Fruit fly (Drosophila melanogaster): ENCODE results near the gene atk.
A peak's percentile ranks its signal among the peaks of the same experiment; 100 is the strongest.

The atk gene

dm6 chr3L:20509121-20509934 lies 44.7 kb upstream of the atk start (continued):
- TF ChIP-seq Taf1 (GFP tag; IDR thresholded peaks at IDR 0.05), result no peak
- peak; percentile 70 for TF ChIP-seq CG4820 (GFP tag; optimal IDR thresholded peaks at IDR 0.05)
- TF ChIP-seq CG3995 (GFP tag; optimal IDR thresholded peaks at IDR 0.05), result peak; percentile 41
- TF ChIP-seq Hmr (GFP tag; optimal IDR thresholded peaks at IDR 0.05), result peak; percentile 88
- no peak for TF ChIP-seq CG8765 (GFP tag; IDR thresholded peaks at IDR 0.05)
- peak; percentile 64 for TF ChIP-seq Dip3 (GFP tag; optimal IDR thresholded peaks at IDR 0.05)
- TF ChIP-seq CG5245 (GFP tag; optimal IDR thresholded peaks at IDR 0.05), result peak; percentile 20
- peak; percentile 75 for TF ChIP-seq CG31441 (GFP tag; IDR thresholded peaks at IDR 0.05)
- TF ChIP-seq crol (GFP tag; IDR thresholded peaks at IDR 0.05), result peak; percentile 44; the same call in 1 of the 2 replicates
- peak in 1 of 2 experiments; percentile 73 for TF ChIP-seq Eip74EF (GFP tag; optimal IDR thresholded peaks at IDR 0.05)
- peak; percentile 39 for TF ChIP-seq tap (tag; optimal IDR thresholded peaks at IDR 0.05)
- TF ChIP-seq CG7357 (GFP tag; IDR thresholded peaks at IDR 0.05), result 0 out of 3 replicates have a peak, but pooled peaks have one; percentile 31
- TF ChIP-seq D19A (tag; optimal IDR thresholded peaks at IDR 0.05), result peak; percentile 100
- peak; percentile 81 for TF ChIP-seq PHDP (tag; optimal IDR thresholded peaks at IDR 0.05)
- TF ChIP-seq CG9797 (GFP tag; optimal IDR thresholded peaks at IDR 0.05), result no peak
- peak; percentile 35 for TF ChIP-seq CG12236 (GFP tag; optimal IDR thresholded peaks at IDR 0.05)
- TF ChIP-seq hbn (GFP tag; IDR thresholded peaks at IDR 0.05; ENCODE audit: partially characterized antibody), result no peak
- TF ChIP-seq CG30403 (GFP tag; optimal IDR thresholded peaks at IDR 0.05), result peak; percentile 88
- peak; percentile 39 for TF ChIP-seq Sry-δ (GFP tag; optimal IDR thresholded peaks at IDR 0.05)
- TF ChIP-seq CG2116 (GFP tag; optimal IDR thresholded peaks at IDR 0.05), result peak; percentile 33
- peak; percentile 65 for TF ChIP-seq Blimp-1 (GFP tag; optimal IDR thresholded peaks at IDR 0.05)
- peak; percentile 89 for TF ChIP-seq gem (tag; optimal IDR thresholded peaks at IDR 0.05)
- TF ChIP-seq CG17328 (GFP tag; IDR thresholded peaks at IDR 0.05), result peak; percentile 25; the same call in 1 of the 2 replicates
- TF ChIP-seq oc (tag; optimal IDR thresholded peaks at IDR 0.05), result peak; percentile 38
- peak; percentile 56 for TF ChIP-seq CG5180 (GFP tag; optimal IDR thresholded peaks at IDR 0.05)
- peak; percentile 90 for TF ChIP-seq CG18599 (GFP tag; optimal IDR thresholded peaks at IDR 0.05)
- peak; percentile 84 for TF ChIP-seq Oli (tag; optimal IDR thresholded peaks at IDR 0.05)
- peak; percentile 92 for TF ChIP-seq CG2678 (tag; optimal IDR thresholded peaks at IDR 0.05)
- no peak for TF ChIP-seq CG4360 (GFP tag; IDR thresholded peaks at IDR 0.05)
- TF ChIP-seq Ssrp (tag; optimal IDR thresholded peaks at IDR 0.05), result peak; percentile 71
- no peak for TF ChIP-seq CTCF (GFP tag; optimal IDR thresholded peaks at IDR 0.05)
- peak; percentile 82 for TF ChIP-seq CG15269 (tag; optimal IDR thresholded peaks at IDR 0.05)
- TF ChIP-seq CG1024 (GFP tag; IDR thresholded peaks at IDR 0.05), result no peak
- peak; percentile 68 for TF ChIP-seq HLH54F (GFP tag; optimal IDR thresholded peaks at IDR 0.05)
- peak; percentile 81 for TF ChIP-seq CG17385 (GFP tag; optimal IDR thresholded peaks at IDR 0.05)
- peak; percentile 65 for TF ChIP-seq Six4 (GFP tag; optimal IDR thresholded peaks at IDR 0.05)
- TF ChIP-seq CG31224 (GFP tag; IDR thresholded peaks at IDR 0.05), result peak; percentile 34; the same call in 1 of the 2 replicates
- no peak for TF ChIP-seq ato (GFP tag; IDR thresholded peaks at IDR 0.05; ENCODE audit: partially characterized antibody)
- TF ChIP-seq fd64A (GFP tag; optimal IDR thresholded peaks at IDR 0.05), result no peak
- TF ChIP-seq crp (GFP tag; optimal IDR thresholded peaks at IDR 0.05), result peak in 1 of 2 experiments; percentile 28
- peak; percentile 40 for TF ChIP-seq CG10654 (GFP tag; optimal IDR thresholded peaks at IDR 0.05)
- peak; percentile 28 for TF ChIP-seq slou (GFP tag; optimal IDR thresholded peaks at IDR 0.05)
- no peak for TF ChIP-seq h (optimal IDR thresholded peaks at IDR 0.05)
- TF ChIP-seq CG3407 (GFP tag; optimal IDR thresholded peaks at IDR 0.05), result peak; percentile 55
- TF ChIP-seq CG15514 (GFP tag; optimal IDR thresholded peaks at IDR 0.05), result peak; percentile 37
- TF ChIP-seq Lhr (GFP tag; optimal IDR thresholded peaks at IDR 0.05), result peak; percentile 28
- no peak for TF ChIP-seq wdn (GFP tag; IDR thresholded peaks at IDR 0.05)
- TF ChIP-seq CG1529 (GFP tag; optimal IDR thresholded peaks at IDR 0.05), result peak; percentile 60
- peak; percentile 77 for TF ChIP-seq CG12104 (GFP tag; optimal IDR thresholded peaks at IDR 0.05)
